Fruit fly (Drosophila melanogaster) whole organism, embryonic: Measurements from ENCODE around the gene CG11723.

Source experiments
- BEAF-32 ChIP-seq: fragments of 200-800 bp; sonication (Bioruptor generic); optimal IDR thresholded peaks from 3 replicates; lab custom pipeline; 2017; ENCODE audit warnings: missing biosample characterization, missing genetic modification characterization, mild to moderate bottlenecking, moderate library complexity, missing genetic modification reagents
- CG10366 ChIP-seq: fragments of 200-800 bp; sonication (Bioruptor generic); IDR thresholded peaks from 2 replicates; pipeline ENCODE4 v1.3.6; 2022; ENCODE audit warnings: missing biosample characterization, missing genetic modification characterization
- CG10565 ChIP-seq: fragments of 200-800 bp; sonication (Bioruptor generic); optimal IDR thresholded peaks from 3 replicates; lab custom pipeline; 2016; ENCODE audit warnings: missing biosample characterization, mild to moderate bottlenecking, missing genetic modification characterization
- CG10959 ChIP-seq: fragments of 200-800 bp; sonication (Bioruptor generic); IDR thresholded peaks from 2 replicates; pipeline ENCODE4 v1.3.6; 2022; ENCODE audit warnings: missing biosample characterization, missing genetic modification characterization
- CG11247 ChIP-seq: fragments of 200-800 bp; sonication (Bioruptor generic); IDR thresholded peaks from 2 replicates; pipeline ENCODE4 v1.3.6; 2022; ENCODE audit warnings: missing biosample characterization, missing genetic modification characterization
- CG11723 ChIP-seq: fragments of 200-800 bp; sonication (Bioruptor generic); optimal IDR thresholded peaks from 2 replicates; lab custom pipeline; 2017; ENCODE audit warnings: missing biosample characterization, mild to moderate bottlenecking, missing genetic modification characterization
- CG12744 ChIP-seq: fragments of 200-800 bp; sonication (Bioruptor generic); optimal IDR thresholded peaks from 2 replicates; lab custom pipeline; 2016; ENCODE audit warnings: missing biosample characterization, missing genetic modification characterization
- CG13775 ChIP-seq: fragments of 200-800 bp; sonication (Bioruptor generic); optimal IDR thresholded peaks from 3 replicates; lab custom pipeline; 2017; ENCODE audit warnings: missing biosample characterization, mild to moderate bottlenecking, missing genetic modification characterization
- CG15269 ChIP-seq: fragments of 200-800 bp; sonication (Bioruptor generic); optimal IDR thresholded peaks from 2 replicates; lab custom pipeline; 2018; ENCODE audit warnings: missing biosample characterization, mild to moderate bottlenecking, missing genetic modification characterization, moderate library complexity
- CG17568 ChIP-seq: fragments of 200-800 bp; sonication (Bioruptor generic); optimal IDR thresholded peaks from 2 replicates; lab custom pipeline; 2018; ENCODE audit warnings: missing biosample characterization, mild to moderate bottlenecking, missing genetic modification characterization, moderate library complexity
- CG17829 ChIP-seq: fragments of 200-800 bp; optimal IDR thresholded peaks from 2 replicates; lab custom pipeline; 2019; ENCODE audit warnings: missing biosample characterization, mild to moderate bottlenecking, missing genetic modification characterization, moderate library complexity
- CG2116 ChIP-seq: fragments of 200-800 bp; sonication (Bioruptor generic); optimal IDR thresholded peaks from 3 replicates; lab custom pipeline; 2018; ENCODE audit warnings: missing biosample characterization, mild to moderate bottlenecking, missing genetic modification characterization
- CG2120 ChIP-seq: fragments of 200-800 bp; sonication (Bioruptor generic); optimal IDR thresholded peaks from 3 replicates; lab custom pipeline; 2016; ENCODE audit warnings: missing biosample characterization, missing genetic modification characterization
- CG3281 ChIP-seq: fragments of 200-800 bp; sonication (Bioruptor generic); optimal IDR thresholded peaks from 3 replicates; lab custom pipeline; 2017; ENCODE audit warnings: missing biosample characterization, mild to moderate bottlenecking, missing genetic modification characterization
- CG34224 ChIP-seq: fragments of 200-800 bp; sonication (Bioruptor generic); IDR thresholded peaks from 3 replicates; pipeline ENCODE4 v1.3.6; 2022; ENCODE audit warnings: missing biosample characterization, missing genetic modification characterization; ENCODE audit not compliant: partially characterized antibody
- CG3838 ChIP-seq: fragments of 200-800 bp; sonication (Bioruptor generic); optimal IDR thresholded peaks from 3 replicates; lab custom pipeline; 2016; ENCODE audit warnings: missing biosample characterization, missing genetic modification characterization
- CG43689 ChIP-seq: fragments of 200-800 bp; sonication (Bioruptor generic); IDR thresholded peaks from 2 replicates; pipeline ENCODE4 v1.3.6; 2022; ENCODE audit warnings: missing biosample characterization, missing genetic modification characterization
- CG6654 ChIP-seq: fragments of 200-800 bp; sonication (Bioruptor generic); optimal IDR thresholded peaks from 2 replicates; lab custom pipeline; 2017; ENCODE audit warnings: missing biosample characterization, mild to moderate bottlenecking, missing genetic modification characterization
- CG7928 ChIP-seq: fragments of 200-800 bp; sonication (Bioruptor generic); optimal IDR thresholded peaks from 2 replicates; lab custom pipeline; 2017; ENCODE audit warnings: missing biosample characterization, mild to moderate bottlenecking, missing genetic modification characterization
- Chrac-16 ChIP-seq: fragments of 200-800 bp; sonication (Bioruptor generic); optimal IDR thresholded peaks from 3 replicates; lab custom pipeline; 2016; ENCODE audit warnings: missing biosample characterization, missing genetic modification characterization
- Doc2 ChIP-seq: fragments of 200-800 bp; sonication (Bioruptor generic); IDR thresholded peaks from 2 replicates; pipeline ENCODE4 v1.3.6; 2022; ENCODE audit warnings: missing biosample characterization, missing genetic modification characterization
- HLH3B ChIP-seq: fragments of 200-800 bp; sonication (Bioruptor generic); IDR thresholded peaks from 2 replicates; pipeline ENCODE4 v1.3.6; 2022; ENCODE audit warnings: missing biosample characterization, missing genetic modification characterization
- Hmr ChIP-seq: fragments of 200-800 bp; sonication (Bioruptor generic); optimal IDR thresholded peaks from 3 replicates; lab custom pipeline; 2017; ENCODE audit warnings: mild to moderate bottlenecking, missing biosample characterization, missing genetic modification reagents, missing genetic modification characterization
- Nf-YB ChIP-seq: fragments of 200-800 bp; sonication (Bioruptor generic); optimal IDR thresholded peaks from 3 replicates; lab custom pipeline; 2019; ENCODE audit warnings: missing biosample characterization, mild to moderate bottlenecking, missing genetic modification characterization, moderate library complexity
- Nf-YC ChIP-seq: fragments of 200-800 bp; optimal IDR thresholded peaks from 3 replicates; lab custom pipeline; 2019; ENCODE audit warnings: missing biosample characterization, mild to moderate bottlenecking, missing genetic modification characterization, moderate library complexity
- NfI ChIP-seq: fragments of 200-800 bp; sonication (Bioruptor generic); optimal IDR thresholded peaks from 3 replicates; lab custom pipeline; 2018; ENCODE audit warnings: missing biosample characterization, mild to moderate bottlenecking, missing genetic modification characterization, moderate library complexity
- TFAM ChIP-seq: fragments of 200-800 bp; sonication (Bioruptor generic); optimal IDR thresholded peaks from 2 replicates; lab custom pipeline; 2017; ENCODE audit warnings: missing biosample characterization, missing genetic modification characterization, inconsistent platforms
- Taf1 ChIP-seq: fragments of 200-800 bp; sonication (Bioruptor generic); IDR thresholded peaks from 2 replicates; pipeline ENCODE4 v1.3.6; 2022; ENCODE audit warnings: missing biosample characterization, missing genetic modification characterization
- Xbp1 ChIP-seq: fragments of 200-800 bp; sonication (Bioruptor generic); optimal IDR thresholded peaks from 3 replicates; lab custom pipeline; 2016; ENCODE audit warnings: missing biosample characterization, mild to moderate bottlenecking, missing genetic modification characterization
- ac ChIP-seq: fragments of 200-800 bp; sonication (Bioruptor generic); optimal IDR thresholded peaks from 3 replicates; lab custom pipeline; 2017; ENCODE audit warnings: missing biosample characterization, mild to moderate bottlenecking, missing genetic modification characterization
- chm ChIP-seq: fragments of 200-800 bp; sonication (Bioruptor generic); IDR thresholded peaks from 2 replicates; pipeline ENCODE4 v1.3.6; 2022; ENCODE audit warnings: missing biosample characterization, missing genetic modification characterization
- dmrt11E ChIP-seq: fragments of 200-800 bp; sonication (Bioruptor generic); optimal IDR thresholded peaks from 3 replicates; lab custom pipeline; 2018; ENCODE audit warnings: missing biosample characterization, mild to moderate bottlenecking, missing genetic modification characterization, moderate library complexity
- emc ChIP-seq: fragments of 200-800 bp; sonication (Bioruptor generic); optimal IDR thresholded peaks from 2 replicates; lab custom pipeline; 2016; ENCODE audit warnings: missing biosample characterization, missing genetic modification characterization
- ems ChIP-seq: fragments of 200-800 bp; sonication (Bioruptor generic); optimal IDR thresholded peaks from 3 replicates; lab custom pipeline; 2016; ENCODE audit warnings: missing biosample characterization, missing genetic modification characterization
- en ChIP-seq: fragments of 200-800 bp; sonication (Bioruptor generic); optimal IDR thresholded peaks from 2 replicates; lab custom pipeline; 2016; ENCODE audit warnings: missing biosample characterization, missing genetic modification characterization
- fu2 ChIP-seq: fragments of 200-800 bp; sonication (Bioruptor generic); optimal IDR thresholded peaks from 2 replicates; lab custom pipeline; 2016; ENCODE audit warnings: missing biosample characterization, missing genetic modification characterization
- grau ChIP-seq: fragments of 200-800 bp; optimal IDR thresholded peaks from 3 replicates; lab custom pipeline; 2019; ENCODE audit warnings: missing biosample characterization, mild to moderate bottlenecking, missing genetic modification characterization, moderate library complexity
- grn ChIP-seq: fragments of 200-800 bp; sonication (Bioruptor generic); optimal IDR thresholded peaks from 3 replicates; lab custom pipeline; 2017; ENCODE audit warnings: missing biosample characterization, missing genetic modification characterization
- ind ChIP-seq: fragments of 200-800 bp; sonication (Bioruptor generic); optimal IDR thresholded peaks from 3 replicates; lab custom pipeline; 2016; ENCODE audit warnings: missing biosample characterization, missing genetic modification characterization
- kay ChIP-seq: fragments of 200-800 bp; sonication (Bioruptor generic); optimal IDR thresholded peaks from 2 replicates; lab custom pipeline; 2016; ENCODE audit warnings: missing biosample characterization, missing genetic modification characterization
- nmo ChIP-seq: fragments of 200-800 bp; sonication (Bioruptor generic); optimal IDR thresholded peaks from 2 replicates; lab custom pipeline; 2018; ENCODE audit warnings: missing biosample characterization, mild to moderate bottlenecking, missing genetic modification characterization, moderate library complexity
- nom ChIP-seq: fragments of 200-800 bp; sonication (Bioruptor generic); optimal IDR thresholded peaks from 2 replicates; lab custom pipeline; 2017; ENCODE audit warnings: missing biosample characterization, missing genetic modification characterization, mild to moderate bottlenecking, moderate library complexity, missing genetic modification reagents
- org-1 ChIP-seq: fragments of 200-800 bp; sonication (Bioruptor generic); optimal IDR thresholded peaks from 2 replicates; lab custom pipeline; 2017; ENCODE audit warnings: missing biosample characterization, missing genetic modification characterization
- pzg ChIP-seq: fragments of 200-800 bp; sonication (Bioruptor generic); optimal IDR thresholded peaks from 3 replicates; lab custom pipeline; 2018; ENCODE audit warnings: missing biosample characterization, mild to moderate bottlenecking, missing genetic modification characterization, moderate library complexity
- row ChIP-seq: fragments of 200-800 bp; sonication (Bioruptor generic); IDR thresholded peaks from 3 replicates; pipeline ENCODE4 v1.3.6; 2022; ENCODE audit warnings: missing biosample characterization, missing genetic modification characterization
- sens ChIP-seq: fragments of 200-800 bp; sonication (Bioruptor generic); peaks from one replicate; lab custom pipeline; 2016; ENCODE audit warnings: missing biosample characterization, missing genetic modification characterization
- sim ChIP-seq: fragments of 200-800 bp; sonication (Bioruptor generic); IDR thresholded peaks from 2 replicates; pipeline ENCODE4 v1.3.6; 2022; ENCODE audit warnings: missing biosample characterization, missing genetic modification characterization
- sob ChIP-seq: fragments of 200-800 bp; sonication (Bioruptor generic); IDR thresholded peaks from 2 replicates; pipeline ENCODE4 v1.3.6; 2022; ENCODE audit warnings: missing biosample characterization, missing genetic modification characterization
- stwl ChIP-seq: fragments of 200-800 bp; sonication (Bioruptor generic); optimal IDR thresholded peaks from 3 replicates; lab custom pipeline; 2018; ENCODE audit warnings: missing biosample characterization, mild to moderate bottlenecking, missing genetic modification characterization, moderate library complexity
- tna ChIP-seq: fragments of 200-800 bp; sonication (Bioruptor generic); IDR thresholded peaks from 2 replicates; pipeline ENCODE4 v1.3.6; 2022; ENCODE audit warnings: missing biosample characterization, missing genetic modification characterization; ENCODE audit not compliant: partially characterized antibody
- usp ChIP-seq: fragments of >200 bp; optimal IDR thresholded peaks from 2 replicates; lab custom pipeline; 2017; ENCODE audit warnings: missing biosample characterization, missing genetic modification characterization
- zfh1 ChIP-seq: fragments of 200-800 bp; sonication (Bioruptor generic); IDR thresholded peaks from 3 replicates; pipeline ENCODE4 v1.3.6; 2022; ENCODE audit warnings: missing biosample characterization, missing genetic modification characterization

The CG11723 gene

DNA sequence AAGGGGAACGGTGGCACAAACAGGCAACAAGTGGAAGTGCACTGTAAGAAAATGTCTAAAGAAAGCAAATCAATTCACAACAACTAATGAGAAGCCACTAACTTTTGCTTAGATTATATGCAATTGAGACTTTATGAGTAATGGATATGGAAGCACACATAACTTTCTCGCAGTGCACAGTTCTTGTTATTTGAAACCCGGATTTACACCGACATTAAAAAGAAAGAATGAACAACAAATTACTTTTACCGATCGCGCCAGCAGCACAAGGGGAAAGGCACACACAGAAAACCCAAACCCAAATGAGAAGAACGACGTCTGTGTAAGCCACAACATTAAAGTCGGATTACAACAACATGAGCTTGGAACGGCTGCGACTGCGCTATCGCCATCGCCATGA, 42.0 kb upstream of the CG11723 start (continued):
- TF ChIP-seq grn (GFP tag; lab: Kevin White, UChicago) (no peak), row (GFP tag; lab: Robert Waterston, UW) (peak; percentile 70), CG15269 (tag; lab: Kevin White, UChicago) (no peak), zfh1 (GFP tag; lab: Robert Waterston, UW) (peak; percentile 91), sens (GFP tag; lab: Kevin White, UChicago) (peak; percentile 98), CG7928 (no peak), CG3838 (GFP tag; lab: Kevin White, UChicago) (no peak), nmo (peak; percentile 80), HLH3B (peak; percentile 51; the same call in 1 of the 2 replicates), CG43689 (GFP tag; lab: Robert Waterston, UW) (no peak), TFAM (GFP tag; lab: Kevin White, UChicago) (no peak), Chrac-16 (GFP tag; lab: Kevin White, UChicago) (peak; percentile 79), dmrt11E (tag; lab: Kevin White, UChicago) (peak; percentile 93), NfI (GFP tag; lab: Kevin White, UChicago) (peak; percentile 27), org-1 (GFP tag; lab: Kevin White, UChicago) (peak; percentile 21), CG12744 (GFP tag; lab: Kevin White, UChicago) (no peak), Hmr (GFP tag; lab: Kevin White, UChicago) (no peak), pzg (GFP tag; lab: Kevin White, UChicago) (no peak), CG11247 (GFP tag; lab: Robert Waterston, UW) (no peak), BEAF-32 (GFP tag; lab: Kevin White, UChicago) (no peak), sob (GFP tag; lab: Robert Waterston, UW) (peak; percentile 26; the same call in 1 of the 2 replicates), en (GFP tag; lab: Kevin White, UChicago) (peak; percentile 46), ems (GFP tag; lab: Kevin White, UChicago) (peak; percentile 13), CG2116 (peak; percentile 21), ac (peak; percentile 51), usp (no peak), CG11723 (peak; percentile 26), CG10366 (GFP tag; lab: Robert Waterston, UW) (peak; percentile 37; the same call in 1 of the 2 replicates), Xbp1 (GFP tag; lab: Kevin White, UChicago) (peak; percentile 67), tna (GFP tag; lab: Robert Waterston, UW) (no peak), CG10565 (GFP tag; lab: Kevin White, UChicago) (no peak), CG3281 (GFP tag; lab: Kevin White, UChicago) (no peak), CG6654 (GFP tag; lab: Kevin White, UChicago) (peak; percentile 28), emc (GFP tag; lab: Kevin White, UChicago) (no peak), Doc2 (GFP tag; lab: Robert Waterston, UW) (no peak), CG10959 (GFP tag; lab: Robert Waterston, UW) (peak; percentile 87), CG17829 (tag; lab: Kevin White, UChicago) (peak; percentile 88), CG13775 (peak; percentile 75), ind (GFP tag; lab: Kevin White, UChicago) (peak; percentile 40), nom (GFP tag; lab: Kevin White, UChicago) (peak; percentile 10), sim (peak; percentile 78), Nf-YB (peak; percentile 36), CG17568 (GFP tag; lab: Kevin White, UChicago) (peak; percentile 14), kay (GFP tag; lab: Kevin White, UChicago) (peak; percentile 25), Nf-YC (tag; lab: Kevin White, UChicago) (no peak), stwl (tag; lab: Kevin White, UChicago) (peak; percentile 32), grau (tag; lab: Kevin White, UChicago) (peak; percentile 53), CG2120 (GFP tag; lab: Kevin White, UChicago) (no peak), CG34224 (no peak), fu2 (GFP tag; lab: Kevin White, UChicago) (no peak), Taf1 (no peak), chm (GFP tag; lab: Robert Waterston, UW) (peak; percentile 83; the same call in 1 of the 2 replicates)
